Worm (Caenorhabditis elegans): Measurements from ENCODE around the gene F47B8.10.

ce11 chrV:14361973-14362372, 20.2 kb downstream of the F47B8.10 start:
- TF ChIP-seq ztf-29 (GFP tag; IDR thresholded peaks at IDR 0.05) (no peak), ref-1 (GFP tag; conservative IDR thresholded peaks at IDR 0.05) (no peak)

Measured in whole organism, midembryonic.